Worm (Caenorhabditis elegans): Measurements from ENCODE around the gene F22B3.10.

- TF ChIP-seq blmp-1 (tag; optimal IDR thresholded peaks at IDR 0.05; ENCODE audit: insufficient read depth): no peak
- TF ChIP-seq nhr-237 (tag; optimal IDR thresholded peaks at IDR 0.05): no peak
- TF ChIP-seq unc-55 (GFP tag; optimal IDR thresholded peaks at IDR 0.05): no peak
- TF ChIP-seq nhr-12 (tag; optimal IDR thresholded peaks at IDR 0.05): no peak
- no peak for TF ChIP-seq fos-1 (tag; optimal IDR thresholded peaks at IDR 0.05)
- no peak for TF ChIP-seq ama-1 (optimal IDR thresholded peaks at IDR 0.05)
- no peak for TF ChIP-seq unc-39 (tag; optimal IDR thresholded peaks at IDR 0.05)
These were observed 39.1 kb downstream of the F22B3.10 start for ce11 chrIV:11375713-11376112.
